Worm (Caenorhabditis elegans): ENCODE measurements around the gene mam-7.

- no peak for TF ChIP-seq efl-1 (GFP tag; optimal IDR thresholded peaks at IDR 0.05)
- TF ChIP-seq snpc-3.4 (tag; optimal IDR thresholded peaks at IDR 0.05): no peak
These were observed 37.5 kb downstream of the mam-7 start for ce11 chrIII:9930406-9930805.
